Worm (Caenorhabditis elegans) whole organism, L1 larva: ENCODE results near the gene C09B8.8.

Experiments
- ama-1 ChIP-seq: fragments of 150-350 bp; optimal IDR thresholded peaks from 2 replicates; lab custom pipeline; 2014
- efl-3 ChIP-seq: fragments of 200-800 bp; sonication (Bioruptor generic); optimal IDR thresholded peaks from 2 replicates; lab custom pipeline; 2018; ENCODE audit warnings: mild to moderate bottlenecking, missing genetic modification characterization, missing compliant biosample characterization
- fkh-8 ChIP-seq: sonication (generic microtip); optimal IDR thresholded peaks from 2 replicates; lab custom pipeline; 2016; ENCODE audit warnings: mild to moderate bottlenecking, missing genetic modification characterization, missing compliant biosample characterization
- fos-1 ChIP-seq: fragments of 150-350 bp; optimal IDR thresholded peaks from 2 replicates; lab custom pipeline; 2014; ENCODE audit warnings: missing biosample characterization, missing genetic modification characterization
- lin-15B ChIP-seq: fragments of 150-350 bp; sonication (generic microtip); optimal IDR thresholded peaks from 3 replicates; lab custom pipeline; 2014; ENCODE audit warnings: missing biosample characterization, missing genetic modification characterization
- nhr-11 ChIP-seq: fragments of 150-350 bp; optimal IDR thresholded peaks from 2 replicates; lab custom pipeline; 2014; ENCODE audit warnings: missing biosample characterization, missing genetic modification characterization
- tbx-2 ChIP-seq: sonication (generic microtip); optimal IDR thresholded peaks from 2 replicates; lab custom pipeline; 2016; ENCODE audit warnings: missing genetic modification characterization, missing compliant biosample characterization
- unc-30 ChIP-seq: sonication (generic microtip); optimal IDR thresholded peaks from 2 replicates; lab custom pipeline; 2017; ENCODE audit warnings: missing biosample characterization, missing genetic modification characterization
- unc-86 ChIP-seq: sonication (generic microtip); optimal IDR thresholded peaks from 2 replicates; lab custom pipeline; 2016; ENCODE audit warnings: missing genetic modification characterization, missing compliant biosample characterization
- ztf-11 ChIP-seq, 2 experiments: sonication (generic microtip); optimal IDR thresholded peaks; 2 replicates each; lab custom pipeline; 2016 to 2017; ENCODE audit warnings: missing genetic modification characterization in 2 of 2, missing biosample characterization in 1 of 2, missing compliant biosample characterization in 1 of 2

DNA sequence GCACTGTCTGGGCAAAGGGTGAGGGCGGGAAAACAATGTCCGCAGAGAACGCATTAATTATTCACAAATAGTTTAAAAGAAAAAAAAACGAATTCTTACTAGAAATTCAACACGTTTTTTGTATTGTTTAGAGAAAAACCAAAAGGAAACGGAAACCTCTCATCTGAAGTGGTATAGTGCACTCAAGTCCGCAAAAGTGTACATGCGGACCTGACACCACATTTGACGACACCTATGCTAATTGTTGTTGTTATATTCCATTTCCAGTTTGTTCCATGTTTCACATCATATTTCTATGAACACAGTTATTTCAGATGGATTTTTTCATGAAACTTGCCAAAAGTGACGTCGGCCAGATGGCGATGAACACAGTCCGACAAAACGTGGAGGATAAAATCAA is 37.5 kb downstream of the C09B8.8 start, which contains the start of gene C45B2.6:
- TF ChIP-seq unc-30 (tag; lab: Kevin White, UChicago) = no peak
- no peak for TF ChIP-seq efl-3 (GFP tag; lab: Kevin White, UChicago)
- no peak for TF ChIP-seq nhr-11 (tag; lab: Kevin White, UChicago)
- TF ChIP-seq lin-15B (tag; lab: Kevin White, UChicago) = no peak
- no peak for TF ChIP-seq tbx-2 (tag; lab: Kevin White, UChicago)
- TF ChIP-seq fkh-8 = no peak
- no peak for TF ChIP-seq fos-1 (tag; lab: Kevin White, UChicago)
- TF ChIP-seq unc-86 (tag; lab: Kevin White, UChicago) = no peak
- TF ChIP-seq ztf-11 (tag; optimal IDR thresholded peaks at IDR 0.05; lab: Kevin White, UChicago) = no peak
- no peak for TF ChIP-seq ama-1 (lab: Kevin White, UChicago)
